Worm (Caenorhabditis elegans) whole organism, L3 larva: ENCODE data around the gene fbxb-44.

Source experiments
- aly-2 ChIP-seq: fragments of 150-350 bp; optimal IDR thresholded peaks from 2 replicates; lab custom pipeline; 2014; ENCODE audit warnings: missing biosample characterization, missing genetic modification characterization
- ceh-9 ChIP-seq: sonication (generic microtip); optimal IDR thresholded peaks from 2 replicates; lab custom pipeline; 2018; ENCODE audit warnings: missing biosample characterization, missing genetic modification characterization
- daf-12 ChIP-seq: fragments of 150-350 bp; optimal IDR thresholded peaks from 2 replicates; lab custom pipeline; 2014; ENCODE audit warnings: missing biosample characterization, missing genetic modification reagents, missing genetic modification characterization
- egl-27 ChIP-seq: sonication (generic microtip); optimal IDR thresholded peaks from 4 replicates; lab custom pipeline; 2017; ENCODE audit warnings: missing biosample characterization, missing genetic modification reagents, missing genetic modification characterization
- eor-1 ChIP-seq, 2 experiments: fragments of 150-350 bp; optimal IDR thresholded peaks; 2 replicates each; lab custom pipeline; 2014 to 2018; ENCODE audit warnings: missing biosample characterization in 2 of 2, missing genetic modification characterization in 2 of 2
- nhr-28 ChIP-seq: fragments of 150-350 bp; optimal IDR thresholded peaks from 2 replicates; lab custom pipeline; 2014; ENCODE audit warnings: missing biosample characterization, missing genetic modification characterization
- nhr-67 ChIP-seq: fragments of 150-350 bp; optimal IDR thresholded peaks from 2 replicates; lab custom pipeline; 2014; ENCODE audit warnings: missing biosample characterization, missing genetic modification characterization
- nhr-76 ChIP-seq: fragments of 150-350 bp; sonication (generic microtip); optimal IDR thresholded peaks from 5 replicates; lab custom pipeline; 2014; ENCODE audit warnings: missing biosample characterization, missing genetic modification characterization
- tbx-2 ChIP-seq: sonication (generic microtip); optimal IDR thresholded peaks from 2 replicates; lab custom pipeline; 2016; ENCODE audit warnings: mild to moderate bottlenecking, missing genetic modification characterization, missing compliant biosample characterization
- ztf-11 ChIP-seq: fragments of 150-350 bp; optimal IDR thresholded peaks from 2 replicates; lab custom pipeline; 2014; ENCODE audit warnings: missing biosample characterization, missing genetic modification characterization

- TF ChIP-seq ceh-9 (tag; lab: Kevin White, UChicago) = no peak
- TF ChIP-seq aly-2 = no peak
- TF ChIP-seq tbx-2 (tag; lab: Kevin White, UChicago) = no peak
- TF ChIP-seq ztf-11 = no peak
- TF ChIP-seq daf-12 (tag; lab: Kevin White, UChicago) = no peak
- no peak for TF ChIP-seq nhr-76
- TF ChIP-seq egl-27 = no peak
- no peak for TF ChIP-seq nhr-67 (tag; lab: Kevin White, UChicago)
- no peak for TF ChIP-seq eor-1 (tag; optimal IDR thresholded peaks at IDR 0.05; lab: Kevin White, UChicago)
- TF ChIP-seq nhr-28 (tag; lab: Kevin White, UChicago) = no peak
These were observed 19.8 kb upstream of the fbxb-44 start, which contains the start of gene Y51H7BR.8 for ce11 chrII:1518914-1519313.
